Fruit fly (Drosophila melanogaster) whole organism, embryonic: ENCODE data around the gene nxf4.

Source experiments
- B-H1 ChIP-seq: fragments of 200-800 bp; sonication (Bioruptor generic); IDR thresholded peaks from 3 replicates; pipeline ENCODE4 v1.3.6; 2022; ENCODE audit warnings: missing biosample characterization, missing genetic modification characterization
- CG10274 ChIP-seq: fragments of 200-800 bp; sonication (Bioruptor generic); optimal IDR thresholded peaks from 3 replicates; lab custom pipeline; 2017; ENCODE audit warnings: missing biosample characterization, mild to moderate bottlenecking, missing genetic modification characterization
- CG11085 ChIP-seq: fragments of 200-800 bp; sonication (Bioruptor generic); IDR thresholded peaks from 2 replicates; pipeline ENCODE4 v1.3.6; 2022; ENCODE audit warnings: missing biosample characterization, missing genetic modification characterization
- CG11504 ChIP-seq: fragments of 200-800 bp; sonication (Bioruptor generic); optimal IDR thresholded peaks from 3 replicates; lab custom pipeline; 2019; ENCODE audit warnings: missing biosample characterization, mild to moderate bottlenecking, missing genetic modification characterization, moderate library complexity
- CG12391 ChIP-seq: fragments of 200-800 bp; sonication (Bioruptor generic); optimal IDR thresholded peaks from 3 replicates; lab custom pipeline; 2018; ENCODE audit warnings: missing biosample characterization, mild to moderate bottlenecking, missing genetic modification characterization, moderate library complexity
- CG15011 ChIP-seq: fragments of 200-800 bp; sonication (Bioruptor generic); optimal IDR thresholded peaks from 3 replicates; lab custom pipeline; 2018; ENCODE audit warnings: missing biosample characterization, mild to moderate bottlenecking, missing genetic modification characterization
- CG15514 ChIP-seq: fragments of 200-800 bp; sonication (Bioruptor generic); optimal IDR thresholded peaks from 3 replicates; lab custom pipeline; 2017; ENCODE audit warnings: missing biosample characterization, missing genetic modification characterization, mild to moderate bottlenecking, moderate library complexity, missing genetic modification reagents
- CG17361 ChIP-seq: fragments of 200-800 bp; sonication (Bioruptor generic); IDR thresholded peaks from 3 replicates; pipeline ENCODE4 v1.3.6; 2022; ENCODE audit warnings: missing biosample characterization, missing genetic modification characterization
- CG2129 ChIP-seq: fragments of 200-800 bp; sonication (Bioruptor generic); IDR thresholded peaks from 2 replicates; pipeline ENCODE4 v1.3.6; 2022; ENCODE audit warnings: missing biosample characterization, missing genetic modification characterization; ENCODE audit not compliant: partially characterized antibody
- CG2889 ChIP-seq: fragments of 200-800 bp; sonication (Bioruptor generic); IDR thresholded peaks from 3 replicates; pipeline ENCODE4 v1.3.6; 2022; ENCODE audit warnings: missing biosample characterization, missing genetic modification characterization
- CG33557 ChIP-seq: fragments of 200-800 bp; sonication (Bioruptor generic); optimal IDR thresholded peaks from 2 replicates; lab custom pipeline; 2019; ENCODE audit warnings: missing biosample characterization, mild to moderate bottlenecking, missing genetic modification characterization, moderate library complexity
- CG34224 ChIP-seq: fragments of 200-800 bp; sonication (Bioruptor generic); IDR thresholded peaks from 3 replicates; pipeline ENCODE4 v1.3.6; 2022; ENCODE audit warnings: missing biosample characterization, missing genetic modification characterization; ENCODE audit not compliant: partially characterized antibody
- CG34376 ChIP-seq: fragments of 200-800 bp; sonication (Bioruptor generic); optimal IDR thresholded peaks from 2 replicates; lab custom pipeline; 2018; ENCODE audit warnings: missing biosample characterization, mild to moderate bottlenecking, missing genetic modification characterization
- CG3838 ChIP-seq: fragments of 200-800 bp; sonication (Bioruptor generic); optimal IDR thresholded peaks from 3 replicates; lab custom pipeline; 2016; ENCODE audit warnings: missing biosample characterization, missing genetic modification characterization
- CG6791 ChIP-seq: fragments of 200-800 bp; sonication (Bioruptor generic); IDR thresholded peaks from 3 replicates; pipeline ENCODE4 v1.3.6; 2022; ENCODE audit warnings: missing biosample characterization, missing genetic modification characterization; ENCODE audit not compliant: partially characterized antibody
- CG9876 ChIP-seq: fragments of 200-800 bp; sonication (Bioruptor generic); optimal IDR thresholded peaks from 2 replicates; lab custom pipeline; 2016; ENCODE audit warnings: missing biosample characterization, missing genetic modification characterization
- Deaf1 ChIP-seq: fragments of 200-800 bp; optimal IDR thresholded peaks from 3 replicates; lab custom pipeline; 2019; ENCODE audit warnings: missing biosample characterization, mild to moderate bottlenecking, missing genetic modification characterization, moderate library complexity
- Dfd ChIP-seq, 2 experiments: fragments of >200 bp; optimal IDR thresholded peaks; 2 replicates each; lab custom pipeline; 2017; ENCODE audit warnings: missing biosample characterization in 2 of 2, missing genetic modification characterization in 2 of 2
- Dp ChIP-seq: fragments of 200-800 bp; sonication (Bioruptor generic); optimal IDR thresholded peaks from 2 replicates; lab custom pipeline; 2018; ENCODE audit warnings: missing biosample characterization, mild to moderate bottlenecking, missing genetic modification characterization, moderate library complexity
- Gug ChIP-seq: fragments of 200-800 bp; sonication (Bioruptor generic); IDR thresholded peaks from 4 replicates; pipeline ENCODE4 v1.3.6; 2022; ENCODE audit warnings: missing biosample characterization, missing genetic modification characterization
- Hand ChIP-seq: fragments of 200-800 bp; sonication (Bioruptor generic); optimal IDR thresholded peaks from 2 replicates; lab custom pipeline; 2017; ENCODE audit warnings: mild to moderate bottlenecking, missing biosample characterization, missing genetic modification reagents, missing genetic modification characterization
- HmgZ ChIP-seq: fragments of 200-800 bp; sonication (Bioruptor generic); optimal IDR thresholded peaks from 2 replicates; lab custom pipeline; 2018; ENCODE audit warnings: missing biosample characterization, mild to moderate bottlenecking, missing genetic modification characterization
- Lhr ChIP-seq: fragments of 200-800 bp; sonication (Bioruptor generic); optimal IDR thresholded peaks from 3 replicates; lab custom pipeline; 2017; ENCODE audit warnings: mild to moderate bottlenecking, missing biosample characterization, missing genetic modification reagents, missing genetic modification characterization
- Oaz ChIP-seq: fragments of 200-800 bp; sonication (Bioruptor generic); IDR thresholded peaks from 2 replicates; pipeline ENCODE4 v1.3.6; 2022; ENCODE audit warnings: missing biosample characterization, missing genetic modification characterization
- Ravus ChIP-seq: fragments of 200-800 bp; sonication (Bioruptor generic); IDR thresholded peaks from 2 replicates; pipeline ENCODE4 v1.3.6; 2022; ENCODE audit warnings: missing biosample characterization, missing genetic modification characterization
- Tbp ChIP-seq: fragments of >200 bp; optimal IDR thresholded peaks from 2 replicates; lab custom pipeline; 2018; ENCODE audit warnings: missing biosample characterization, missing genetic modification characterization
- ab ChIP-seq: fragments of 200-800 bp; sonication (Bioruptor generic); optimal IDR thresholded peaks from 2 replicates; lab custom pipeline; 2016; ENCODE audit warnings: missing biosample characterization, missing genetic modification characterization
- abd-A ChIP-seq: fragments of 200-800 bp; sonication (Bioruptor generic); optimal IDR thresholded peaks from 3 replicates; lab custom pipeline; 2019; ENCODE audit warnings: missing biosample characterization, mild to moderate bottlenecking, missing genetic modification characterization, moderate library complexity
- ap ChIP-seq: fragments of 200-800 bp; sonication (Bioruptor generic); IDR thresholded peaks from 2 replicates; pipeline ENCODE4 v1.3.6; 2022; ENCODE audit warnings: missing biosample characterization, missing genetic modification characterization
- chif ChIP-seq, 2 experiments: fragments of 200-800 bp; sonication (Bioruptor generic); optimal IDR thresholded peaks; 3 replicates each; lab custom pipeline; 2016; ENCODE audit warnings: missing biosample characterization in 2 of 2, missing genetic modification characterization in 2 of 2
- croc ChIP-seq: fragments of 200-800 bp; sonication (Bioruptor generic); conservative IDR thresholded peaks from 3 replicates; pipeline ENCODE4 v1.3.6; 2022; ENCODE audit warnings: missing biosample characterization, missing genetic modification characterization
- dan ChIP-seq: fragments of 200-800 bp; sonication (Bioruptor generic); IDR thresholded peaks from 2 replicates; pipeline ENCODE4 v1.3.6; 2022; ENCODE audit warnings: missing biosample characterization, missing genetic modification characterization
- dati ChIP-seq: fragments of 200-800 bp; sonication (Bioruptor generic); IDR thresholded peaks from 2 replicates; pipeline ENCODE4 v1.3.6; 2022; ENCODE audit warnings: missing biosample characterization, missing genetic modification characterization
- ewg ChIP-seq: fragments of 200-800 bp; sonication (Bioruptor generic); optimal IDR thresholded peaks from 3 replicates; lab custom pipeline; 2017; ENCODE audit warnings: mild to moderate bottlenecking, missing biosample characterization, missing genetic modification reagents, missing genetic modification characterization
- fd102C ChIP-seq: fragments of 200-800 bp; sonication (Bioruptor generic); optimal IDR thresholded peaks from 2 replicates; lab custom pipeline; 2018; ENCODE audit warnings: missing biosample characterization, mild to moderate bottlenecking, missing genetic modification characterization, moderate library complexity
- hkb ChIP-seq, 2 experiments: fragments of 200-800 bp in 1 of 2; fragments of >200 bp in 1 of 2; sonication (Bioruptor generic) in 1 of 2; IDR thresholded peaks in 1 of 2; optimal IDR thresholded peaks in 1 of 2; 2 replicates each; pipeline versions ENCODE4 v1.3.6 to Lab custom; 2017 to 2022; ENCODE audit warnings: missing biosample characterization in 1 of 2, missing genetic modification characterization in 1 of 2
- insv ChIP-seq, 2 experiments: fragments of 200-800 bp; sonication (Bioruptor generic); optimal IDR thresholded peaks; 3 replicates each; lab custom pipeline; 2016 to 2018; ENCODE audit warnings: missing biosample characterization in 2 of 2, missing genetic modification characterization in 2 of 2
- jumu ChIP-seq: fragments of 200-800 bp; sonication (Bioruptor generic); optimal IDR thresholded peaks from 3 replicates; lab custom pipeline; 2016; ENCODE audit warnings: missing biosample characterization, missing genetic modification characterization
- luna ChIP-seq: fragments of 200-800 bp; sonication (Bioruptor generic); optimal IDR thresholded peaks from 2 replicates; lab custom pipeline; 2016; ENCODE audit warnings: missing biosample characterization, missing genetic modification characterization
- nerfin-1 ChIP-seq: fragments of 200-800 bp; sonication (Bioruptor generic); optimal IDR thresholded peaks from 3 replicates; lab custom pipeline; 2019; ENCODE audit warnings: missing biosample characterization, mild to moderate bottlenecking, missing genetic modification characterization, moderate library complexity
- nerfin-2 ChIP-seq: fragments of 200-800 bp; sonication (Bioruptor generic); IDR thresholded peaks from 2 replicates; pipeline ENCODE4 v1.3.6; 2022; ENCODE audit warnings: missing biosample characterization, missing genetic modification characterization; ENCODE audit not compliant: partially characterized antibody
- oc ChIP-seq: fragments of 200-800 bp; sonication (Bioruptor generic); optimal IDR thresholded peaks from 2 replicates; lab custom pipeline; 2018; ENCODE audit warnings: missing biosample characterization, mild to moderate bottlenecking, missing genetic modification characterization, moderate library complexity
- p53 ChIP-seq: fragments of 200-800 bp; sonication (Bioruptor generic); optimal IDR thresholded peaks from 2 replicates; lab custom pipeline; 2016; ENCODE audit warnings: missing biosample characterization, missing genetic modification characterization
- phol ChIP-seq: fragments of 200-800 bp; sonication (Bioruptor generic); optimal IDR thresholded peaks from 3 replicates; lab custom pipeline; 2018; ENCODE audit warnings: missing biosample characterization, mild to moderate bottlenecking, missing genetic modification characterization, moderate library complexity
- pnt ChIP-seq: fragments of 200-800 bp; sonication (Bioruptor generic); optimal IDR thresholded peaks from 3 replicates; lab custom pipeline; 2016; ENCODE audit warnings: missing biosample characterization, missing genetic modification characterization
- salm ChIP-seq: fragments of 200-800 bp; sonication (Bioruptor generic); optimal IDR thresholded peaks from 2 replicates; lab custom pipeline; 2018; ENCODE audit warnings: missing biosample characterization, mild to moderate bottlenecking, missing genetic modification characterization
- slp2 ChIP-seq: fragments of 200-800 bp; sonication (Bioruptor generic); optimal IDR thresholded peaks from 2 replicates; lab custom pipeline; 2016; ENCODE audit warnings: missing biosample characterization, missing genetic modification characterization
- stwl ChIP-seq: fragments of 200-800 bp; sonication (Bioruptor generic); optimal IDR thresholded peaks from 3 replicates; lab custom pipeline; 2018; ENCODE audit warnings: missing biosample characterization, mild to moderate bottlenecking, missing genetic modification characterization, moderate library complexity
- vvl ChIP-seq: fragments of 200-800 bp; sonication (Bioruptor generic); IDR thresholded peaks from 2 replicates; pipeline ENCODE4 v1.3.6; 2022; ENCODE audit warnings: missing biosample characterization, missing genetic modification characterization

Gene nxf4

dm6 chr3R:7346445-7346844 is at the start of gene nxf4 (continued):
- TF ChIP-seq hkb (optimal IDR thresholded peaks at IDR 0.05; lab: Kevin White, UChicago) (peak; percentile 70), hkb (GFP tag; IDR thresholded peaks at IDR 0.05; lab: Robert Waterston, UW) (no peak), jumu (GFP tag; lab: Kevin White, UChicago) (peak; percentile 64), Dp (GFP tag; lab: Kevin White, UChicago) (no peak), luna (GFP tag; lab: Kevin White, UChicago) (peak; percentile 77), Oaz (GFP tag; lab: Robert Waterston, UW) (peak; percentile 35; the same call in 1 of the 2 replicates), CG15514 (GFP tag; lab: Kevin White, UChicago) (peak; percentile 31), CG2889 (GFP tag; lab: Robert Waterston, UW) (no peak), salm (no peak), Gug (peak; percentile 52; the same call in 1 of the 4 replicates), CG34376 (GFP tag; lab: Kevin White, UChicago) (no peak), oc (tag; lab: Kevin White, UChicago) (no peak), CG12391 (tag; lab: Kevin White, UChicago) (no peak), CG9876 (peak; percentile 88), CG2129 (GFP tag; lab: Robert Waterston, UW) (no peak), Lhr (GFP tag; lab: Kevin White, UChicago) (peak; percentile 86), ab (GFP tag; lab: Kevin White, UChicago) (no peak), CG17361 (peak; percentile 79), dati (GFP tag; lab: Robert Waterston, UW) (no peak), CG34224 (GFP tag; lab: Robert Waterston, UW) (no peak), CG11085 (GFP tag; lab: Robert Waterston, UW) (0 out of 2 replicates have a peak, but pooled peaks have one; percentile 45), HmgZ (tag; lab: Kevin White, UChicago) (peak; percentile 71), CG6791 (GFP tag; lab: Robert Waterston, UW) (peak; percentile 48; the same call in 2 of the 3 replicates), CG33557 (GFP tag; lab: Kevin White, UChicago) (peak; percentile 43), CG11504 (peak; percentile 68), Deaf1 (tag; lab: Kevin White, UChicago) (no peak), nerfin-1 (tag; lab: Kevin White, UChicago) (peak; percentile 53), p53 (peak; percentile 76), phol (tag; lab: Kevin White, UChicago) (peak; percentile 79), abd-A (no peak), Tbp (GFP tag; lab: Kevin White, UChicago) (no peak), Hand (GFP tag; lab: Kevin White, UChicago) (no peak), CG10274 (GFP tag; lab: Kevin White, UChicago) (no peak), ewg (GFP tag; lab: Kevin White, UChicago) (peak; percentile 59), vvl (GFP tag; lab: Robert Waterston, UW) (peak; percentile 66; the same call in 1 of the 2 replicates), pnt (peak; percentile 76), slp2 (GFP tag; lab: Kevin White, UChicago) (peak; percentile 71), ap (GFP tag; lab: Robert Waterston, UW) (no peak), CG3838 (no peak), fd102C (peak; percentile 71), Ravus (GFP tag; lab: Robert Waterston, UW) (no peak), dan (GFP tag; lab: Robert Waterston, UW) (no peak), nerfin-2 (no peak), insv (GFP tag; optimal IDR thresholded peaks at IDR 0.05; lab: Kevin White, UChicago) (peak in 1 of 2 experiments; percentile 64), Dfd (GFP tag; optimal IDR thresholded peaks at IDR 0.05; lab: Kevin White, UChicago) (no peak), CG15011 (GFP tag; lab: Kevin White, UChicago) (no peak), croc (GFP tag; lab: Robert Waterston, UW) (peak; percentile 51; the same call in 2 of the 3 replicates), chif (GFP tag; optimal IDR thresholded peaks at IDR 0.05; lab: Kevin White, UChicago) (peak; percentile 38 to 87), stwl (peak; percentile 73), B-H1 (GFP tag; lab: Robert Waterston, UW) (peak; percentile 43; the same call in 1 of the 3 replicates)
